Worm (Caenorhabditis elegans) whole organism, mixed stage, embryonic: ENCODE measurements around the gene C25E10.12.

Experiments used
- M03D4.4 ChIP-seq: sonication (generic microtip); optimal IDR thresholded peaks from 2 replicates; lab custom pipeline; 2017; ENCODE audit warnings: mild to moderate bottlenecking, missing genetic modification characterization, missing compliant biosample characterization
- bed-3 ChIP-seq: fragments of 200-800 bp; sonication (Bioruptor generic); optimal IDR thresholded peaks from 3 replicates; lab custom pipeline; 2018; ENCODE audit warnings: mild to moderate bottlenecking, missing genetic modification characterization, moderate library complexity, missing compliant biosample characterization
- blmp-1 ChIP-seq: fragments of 150-350 bp; optimal IDR thresholded peaks from 2 replicates; lab custom pipeline; 2014; ENCODE audit warnings: missing biosample characterization, missing genetic modification characterization
- ceh-39 ChIP-seq: fragments of 150-350 bp; optimal IDR thresholded peaks from 2 replicates; lab custom pipeline; 2014; ENCODE audit warnings: missing biosample characterization, missing genetic modification characterization
- ceh-43 ChIP-seq: fragments of 200-800 bp; sonication (Bioruptor generic); optimal IDR thresholded peaks from 2 replicates; lab custom pipeline; 2018; ENCODE audit warnings: mild to moderate bottlenecking, missing genetic modification characterization, moderate library complexity, missing compliant biosample characterization
- ceh-83 ChIP-seq: fragments of 200-800 bp; sonication (Bioruptor generic); optimal IDR thresholded peaks from 2 replicates; lab custom pipeline; 2018; ENCODE audit warnings: mild to moderate bottlenecking, missing genetic modification characterization, missing compliant biosample characterization
- ces-1 ChIP-seq: fragments of 150-350 bp; optimal IDR thresholded peaks from 2 replicates; lab custom pipeline; 2014; ENCODE audit warnings: missing biosample characterization, missing genetic modification reagents, missing genetic modification characterization
- cnd-1 ChIP-seq: fragments of 200-800 bp; sonication (Bioruptor generic); optimal IDR thresholded peaks from 2 replicates; lab custom pipeline; 2018; ENCODE audit warnings: mild to moderate bottlenecking, missing genetic modification characterization, missing compliant biosample characterization
- drap-1 ChIP-seq: fragments of 200-800 bp; sonication (Bioruptor generic); optimal IDR thresholded peaks from 3 replicates; lab custom pipeline; 2018; ENCODE audit warnings: mild to moderate bottlenecking, missing genetic modification characterization, missing compliant biosample characterization
- elt-1 ChIP-seq: sonication (generic microtip); optimal IDR thresholded peaks from 2 replicates; lab custom pipeline; 2017; ENCODE audit warnings: missing genetic modification characterization, mild to moderate bottlenecking, missing compliant biosample characterization, antibody characterized with exemption, moderate library complexity, borderline replicate concordance; ENCODE audit not compliant: insufficient read depth
- elt-3 ChIP-seq: fragments of 150-350 bp; optimal IDR thresholded peaks from 2 replicates; lab custom pipeline; 2014; ENCODE audit warnings: missing biosample characterization, missing genetic modification characterization
- flh-1 ChIP-seq: fragments of 200-800 bp; sonication (Bioruptor generic); optimal IDR thresholded peaks from 2 replicates; lab custom pipeline; 2018; ENCODE audit warnings: mild to moderate bottlenecking, missing genetic modification characterization, moderate library complexity, missing compliant biosample characterization
- ham-2 ChIP-seq: fragments of 200-800 bp; sonication (Bioruptor generic); optimal IDR thresholded peaks from 2 replicates; lab custom pipeline; 2018; ENCODE audit warnings: mild to moderate bottlenecking, missing genetic modification characterization, missing compliant biosample characterization
- lin-32 ChIP-seq: fragments of 200-800 bp; sonication (Bioruptor generic); optimal IDR thresholded peaks from 2 replicates; lab custom pipeline; 2018; ENCODE audit warnings: mild to moderate bottlenecking, missing genetic modification characterization, missing compliant biosample characterization
- lsy-2 ChIP-seq: fragments of 150-350 bp; optimal IDR thresholded peaks from 2 replicates; lab custom pipeline; 2014; ENCODE audit warnings: missing biosample characterization, missing genetic modification characterization
- mab-5 ChIP-seq: fragments of 150-350 bp; optimal IDR thresholded peaks from 2 replicates; lab custom pipeline; 2014; ENCODE audit warnings: missing biosample characterization, missing genetic modification characterization
- mep-1 ChIP-seq: fragments of 150-350 bp; optimal IDR thresholded peaks from 2 replicates; lab custom pipeline; 2017; ENCODE audit warnings: missing biosample characterization, missing genetic modification reagents, missing genetic modification characterization, inconsistent platforms
- mls-2 ChIP-seq: sonication (generic microtip); optimal IDR thresholded peaks from 2 replicates; lab custom pipeline; 2016; ENCODE audit warnings: mild to moderate bottlenecking, missing genetic modification characterization, moderate library complexity, missing compliant biosample characterization
- nhr-12 ChIP-seq: fragments of 150-350 bp; optimal IDR thresholded peaks from 2 replicates; lab custom pipeline; 2014; ENCODE audit warnings: missing biosample characterization, missing genetic modification characterization
- nhr-2 ChIP-seq: fragments of 150-350 bp; optimal IDR thresholded peaks from 2 replicates; lab custom pipeline; 2014; ENCODE audit warnings: missing biosample characterization, missing genetic modification characterization
- nhr-28 ChIP-seq: fragments of 150-350 bp; optimal IDR thresholded peaks from 2 replicates; lab custom pipeline; 2014; ENCODE audit warnings: missing biosample characterization, missing genetic modification characterization
- nhr-76 ChIP-seq: sonication (generic microtip); optimal IDR thresholded peaks from 2 replicates; lab custom pipeline; 2017; ENCODE audit warnings: missing biosample characterization, missing genetic modification characterization
- pha-4 ChIP-seq: fragments of 150-350 bp; optimal IDR thresholded peaks from 2 replicates; lab custom pipeline; 2018; ENCODE audit warnings: missing biosample characterization, missing genetic modification reagents, missing genetic modification characterization
- snpc-4 ChIP-seq: fragments of 150-350 bp; optimal IDR thresholded peaks from 2 replicates; lab custom pipeline; 2014; ENCODE audit warnings: missing biosample characterization, missing genetic modification characterization
- sptf-1 ChIP-seq: sonication (generic microtip); optimal IDR thresholded peaks from 2 replicates; lab custom pipeline; 2017; ENCODE audit warnings: mild to moderate bottlenecking, missing genetic modification characterization, moderate library complexity, missing compliant biosample characterization
- tbx-8 ChIP-seq: fragments of 200-800 bp; sonication (Bioruptor generic); optimal IDR thresholded peaks from 2 replicates; lab custom pipeline; 2018; ENCODE audit warnings: mild to moderate bottlenecking, missing genetic modification characterization, moderate library complexity, missing compliant biosample characterization
- unc-120 ChIP-seq: sonication (generic microtip); optimal IDR thresholded peaks from 2 replicates; lab custom pipeline; 2017; ENCODE audit warnings: missing genetic modification characterization, missing compliant biosample characterization; ENCODE audit not compliant: poor library complexity, severe bottlenecking
- unc-39 ChIP-seq: fragments of 150-350 bp; optimal IDR thresholded peaks from 2 replicates; lab custom pipeline; 2014; ENCODE audit warnings: missing biosample characterization, missing genetic modification characterization
- unc-62 ChIP-seq: fragments of 150-350 bp; optimal IDR thresholded peaks from 2 replicates; lab custom pipeline; 2014; ENCODE audit warnings: missing biosample characterization, missing genetic modification reagents, missing genetic modification characterization
- zip-8 ChIP-seq: fragments of 150-350 bp; optimal IDR thresholded peaks from 2 replicates; lab custom pipeline; 2014; ENCODE audit warnings: missing biosample characterization, missing genetic modification characterization
- ztf-11 ChIP-seq: fragments of 150-350 bp; optimal IDR thresholded peaks from 2 replicates; lab custom pipeline; 2014; ENCODE audit warnings: missing biosample characterization, missing genetic modification characterization

The C25E10.12 gene

ce11 chrV:9056253-9056652, 6.0 kb downstream of the C25E10.12 start, which contains the start of gene C25E10.10:
Gene C25E10.10 (minus strand): TSS chrV:9056353.
- TF ChIP-seq mls-2 (tag; lab: Kevin White, UChicago), result no peak
- no peak for TF ChIP-seq lsy-2 (tag; lab: Kevin White, UChicago)
- TF ChIP-seq bed-3 (GFP tag; lab: Kevin White, UChicago), result no peak
- no peak for TF ChIP-seq ces-1 (GFP tag; lab: Kevin White, UChicago)
- TF ChIP-seq nhr-76 (tag; lab: Kevin White, UChicago), result no peak
- TF ChIP-seq flh-1 (GFP tag; lab: Kevin White, UChicago), result no peak
- TF ChIP-seq ztf-11, result no peak
- no peak for TF ChIP-seq zip-8 (tag; lab: Kevin White, UChicago)
- TF ChIP-seq nhr-28, result no peak
- no peak for TF ChIP-seq ceh-83 (GFP tag; lab: Kevin White, UChicago)
- TF ChIP-seq unc-62, result no peak
- no peak for TF ChIP-seq pha-4 (tag; lab: Kevin White, UChicago)
- TF ChIP-seq ham-2 (GFP tag; lab: Kevin White, UChicago), result no peak
- TF ChIP-seq nhr-12 (tag; lab: Kevin White, UChicago), result no peak
- TF ChIP-seq tbx-8, result no peak
- no peak for TF ChIP-seq ceh-43 (GFP tag; lab: Kevin White, UChicago)
- TF ChIP-seq mab-5 (tag; lab: Kevin White, UChicago), result no peak

- TF ChIP-seq ceh-83 (GFP tag; lab: Kevin White, UChicago) (no peak), zip-8 (tag; lab: Kevin White, UChicago) (no peak), mab-5 (tag; lab: Kevin White, UChicago) (no peak), snpc-4 (no peak), ceh-43 (GFP tag; lab: Kevin White, UChicago) (no peak), lin-32 (no peak), blmp-1 (tag; lab: Kevin White, UChicago) (no peak), mep-1 (tag; lab: Kevin White, UChicago) (no peak), nhr-76 (tag; lab: Kevin White, UChicago) (no peak), pha-4 (tag; lab: Kevin White, UChicago) (no peak)
These were observed 6.6 kb downstream of the C25E10.12 start for ce11 chrV:9055644-9056043.

DNA sequence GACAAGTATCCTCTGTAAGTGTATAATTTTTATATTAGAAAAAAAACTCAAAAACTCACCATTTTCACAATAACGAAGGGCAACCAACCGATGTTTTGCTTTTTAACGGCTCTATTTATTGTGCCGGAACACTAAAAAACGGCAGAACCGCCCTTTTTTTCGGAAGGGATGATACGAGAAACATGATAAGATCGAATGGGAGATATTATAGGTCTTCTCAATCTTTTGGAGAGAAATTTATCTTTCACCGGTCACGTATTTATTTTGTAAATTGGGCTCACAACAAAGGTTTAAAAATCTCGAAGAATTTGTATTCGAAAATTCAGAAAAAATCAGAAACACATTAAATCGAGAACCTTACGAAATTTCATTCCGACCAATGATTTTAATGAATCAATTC, 7.5 kb downstream of the C25E10.12 start, which contains the start of gene swm-1:
Gene swm-1 (minus strand): TSS at position 101 of the 400 bp plus-strand sequence.
- TF ChIP-seq nhr-2 (tag; lab: Kevin White, UChicago), result no peak
- TF ChIP-seq elt-1 (tag; lab: Kevin White, UChicago), result no peak
- TF ChIP-seq flh-1 (GFP tag; lab: Kevin White, UChicago), result no peak
- no peak for TF ChIP-seq mls-2 (tag; lab: Kevin White, UChicago)
- TF ChIP-seq tbx-8, result no peak
- no peak for TF ChIP-seq unc-62
- no peak for TF ChIP-seq elt-3 (tag; lab: Kevin White, UChicago)
- TF ChIP-seq ceh-39 (tag; lab: Kevin White, UChicago), result no peak
- no peak for TF ChIP-seq nhr-28
- TF ChIP-seq nhr-12 (tag; lab: Kevin White, UChicago), result no peak
- TF ChIP-seq unc-120 (tag; lab: Kevin White, UChicago), result no peak
- no peak for TF ChIP-seq cnd-1 (tag; lab: Kevin White, UChicago)
- TF ChIP-seq blmp-1 (tag; lab: Kevin White, UChicago), result no peak
- no peak for TF ChIP-seq mep-1 (tag; lab: Kevin White, UChicago)
- TF ChIP-seq mab-5 (tag; lab: Kevin White, UChicago), result no peak
- no peak for TF ChIP-seq nhr-76 (tag; lab: Kevin White, UChicago)
- TF ChIP-seq M03D4.4 (tag; lab: Kevin White, UChicago), result no peak
- TF ChIP-seq unc-39 (tag; lab: Kevin White, UChicago), result no peak
- TF ChIP-seq, all 35 proteins: peak for 0

DNA sequence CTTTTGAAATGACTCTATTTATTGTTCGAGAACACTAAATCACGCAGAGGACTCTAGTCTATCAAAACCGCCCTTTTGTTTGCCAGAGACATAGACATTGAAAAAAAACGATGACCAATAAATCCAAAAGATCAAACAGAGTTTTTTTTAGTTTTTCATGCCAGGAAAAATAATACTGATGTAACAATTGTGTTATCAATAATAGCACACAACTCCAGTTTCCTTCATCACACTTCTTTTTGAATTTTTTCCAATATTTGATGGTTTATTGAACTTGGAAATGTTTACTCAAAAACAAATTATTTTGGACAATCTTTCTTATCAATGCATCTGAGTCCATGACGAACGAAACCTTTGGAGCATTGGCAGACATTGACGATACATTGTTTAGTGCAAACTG, 8.3 kb downstream of the C25E10.12 start, which contains the start of gene C25E10.8:
Gene C25E10.8 (minus strand): TSS at position 101 of the 400 bp plus-strand sequence.
- TF ChIP-seq elt-1 (tag; lab: Kevin White, UChicago), result no peak
- TF ChIP-seq blmp-1 (tag; lab: Kevin White, UChicago), result no peak
- TF ChIP-seq lsy-2 (tag; lab: Kevin White, UChicago), result no peak
- no peak for TF ChIP-seq snpc-4
- TF ChIP-seq zip-8 (tag; lab: Kevin White, UChicago), result no peak
- no peak for TF ChIP-seq lin-32
- no peak for TF ChIP-seq nhr-2 (tag; lab: Kevin White, UChicago)
- no peak for TF ChIP-seq ces-1 (GFP tag; lab: Kevin White, UChicago)
- TF ChIP-seq tbx-8, result no peak
- no peak for TF ChIP-seq drap-1 (GFP tag; lab: Kevin White, UChicago)
- no peak for TF ChIP-seq unc-62
- no peak for TF ChIP-seq nhr-76 (tag; lab: Kevin White, UChicago)
- TF ChIP-seq cnd-1 (tag; lab: Kevin White, UChicago), result no peak
- TF ChIP-seq ham-2 (GFP tag; lab: Kevin White, UChicago), result no peak
- TF ChIP-seq sptf-1 (tag; lab: Kevin White, UChicago), result no peak
- TF ChIP-seq ceh-83 (GFP tag; lab: Kevin White, UChicago), result no peak
- no peak for TF ChIP-seq bed-3 (GFP tag; lab: Kevin White, UChicago)
- no peak for TF ChIP-seq flh-1 (GFP tag; lab: Kevin White, UChicago)
- TF ChIP-seq M03D4.4 (tag; lab: Kevin White, UChicago), result no peak
- TF ChIP-seq, all 35 proteins: peak for 0
